Worm (Caenorhabditis elegans): ENCODE data around the gene pmp-4.

Gene pmp-4

DNA sequence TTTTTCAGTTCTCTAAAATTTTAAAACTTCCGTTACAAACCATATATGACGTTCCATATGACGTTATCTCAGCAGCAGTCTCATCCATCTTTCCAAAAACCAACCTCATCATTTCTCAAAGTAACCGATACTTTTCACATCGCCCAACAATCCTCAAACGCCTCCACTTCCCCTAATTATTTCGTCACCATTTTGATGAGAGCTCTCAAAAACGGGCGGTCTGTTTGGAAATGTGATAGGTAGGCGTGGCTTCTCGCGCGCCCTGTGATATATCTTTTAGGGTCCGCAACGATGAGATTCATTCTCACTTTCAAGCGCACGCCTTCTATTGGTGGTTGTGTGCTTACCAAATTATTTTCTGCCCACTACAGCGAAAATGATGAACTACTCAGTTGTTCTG lies 37.1 kb downstream of the pmp-4 start, which contains the start of gene trh-1:
Gene trh-1, plus strand, starts transcription at position 301 of the 400 bp plus-strand sequence.
- TF ChIP-seq pha-4 (tag; optimal IDR thresholded peaks at IDR 0.05): no peak
- TF ChIP-seq tbx-9 (tag; optimal IDR thresholded peaks at IDR 0.05; ENCODE audit: borderline replicate concordance): no peak
- TF ChIP-seq gei-17 (GFP tag; optimal IDR thresholded peaks at IDR 0.05): no peak
- TF ChIP-seq D2030.7 (GFP tag; IDR thresholded peaks at IDR 0.05): no peak
- no peak for TF ChIP-seq F49E8.2 (tag; optimal IDR thresholded peaks at IDR 0.05; ENCODE audit: insufficient read depth)
- TF ChIP-seq dpff-1 (tag; optimal IDR thresholded peaks at IDR 0.05): no peak
- TF ChIP-seq ceh-100 (GFP tag; IDR thresholded peaks at IDR 0.05): no peak
- no peak for TF ChIP-seq B0261.1 (tag; optimal IDR thresholded peaks at IDR 0.05)
- TF ChIP-seq zim-3 (tag; optimal IDR thresholded peaks at IDR 0.05): no peak
- TF ChIP-seq egl-44 (GFP tag; IDR thresholded peaks at IDR 0.05): no peak
- no peak for TF ChIP-seq cebp-2 (GFP tag; IDR thresholded peaks at IDR 0.05)
- TF ChIP-seq lin-40 (tag; optimal IDR thresholded peaks at IDR 0.05): no peak
- no peak for TF ChIP-seq die-1 (tag; optimal IDR thresholded peaks at IDR 0.05)
- no peak for TF ChIP-seq Y53G8AR.9 (GFP tag; conservative IDR thresholded peaks at IDR 0.05)
- no peak for TF ChIP-seq chd-7 (tag; optimal IDR thresholded peaks at IDR 0.05)
- TF ChIP-seq ztf-3 (GFP tag; optimal IDR thresholded peaks at IDR 0.05): no peak
- no peak for TF ChIP-seq Y95B8A.8 (GFP tag; IDR thresholded peaks at IDR 0.05)
- no peak for TF ChIP-seq lin-54 (GFP tag; optimal IDR thresholded peaks at IDR 0.05)
- TF ChIP-seq nhr-90 (tag; optimal IDR thresholded peaks at IDR 0.05): no peak
- TF ChIP-seq sea-2 (GFP tag; IDR thresholded peaks at IDR 0.05): no peak

- TF ChIP-seq F39B2.1 (GFP tag; IDR thresholded peaks at IDR 0.05): no peak
- no peak for TF ChIP-seq tlf-1 (GFP tag; optimal IDR thresholded peaks at IDR 0.05)
- TF ChIP-seq egrh-3 (GFP tag; IDR thresholded peaks at IDR 0.05): no peak
- TF ChIP-seq nhr-179 (tag; optimal IDR thresholded peaks at IDR 0.05): no peak
- TF ChIP-seq repo-1 (tag; optimal IDR thresholded peaks at IDR 0.05): no peak
- TF ChIP-seq Y56A3A.18 (GFP tag; IDR thresholded peaks at IDR 0.05): no peak
- no peak for TF ChIP-seq ztf-3 (GFP tag; optimal IDR thresholded peaks at IDR 0.05)
- no peak for TF ChIP-seq Y53F4B.3 (GFP tag; IDR thresholded peaks at IDR 0.05)
- no peak for TF ChIP-seq ceh-58 (GFP tag; IDR thresholded peaks at IDR 0.05)
- TF ChIP-seq efl-1 (GFP tag; optimal IDR thresholded peaks at IDR 0.05): no peak
- TF ChIP-seq K12H6.12 (tag; optimal IDR thresholded peaks at IDR 0.05): no peak
- TF ChIP-seq rpc-1 (optimal IDR thresholded peaks at IDR 0.05): no peak
- TF ChIP-seq rpc-1 (tag; optimal IDR thresholded peaks at IDR 0.05): no peak
- no peak for TF ChIP-seq unc-62 (GFP tag; optimal IDR thresholded peaks at IDR 0.05)
- no peak for TF ChIP-seq dpl-1 (GFP tag; optimal IDR thresholded peaks at IDR 0.05)
- no peak for TF ChIP-seq atf-7 (tag; optimal IDR thresholded peaks at IDR 0.05)
- no peak for TF ChIP-seq die-1 (tag; optimal IDR thresholded peaks at IDR 0.05)
- no peak for TF ChIP-seq madf-3 (GFP tag; IDR thresholded peaks at IDR 0.05)
- TF ChIP-seq nfya-1 (tag; optimal IDR thresholded peaks at IDR 0.05; ENCODE audit: borderline replicate concordance, insufficient read depth): no peak
Measured at ce11 chrIV:17367294-17367693, 38.1 kb downstream of the pmp-4 start, which contains the start of gene zipt-17. TSS of gene zipt-17 (minus strand) at chrIV:17367394.

- TF ChIP-seq B0261.1 (tag; optimal IDR thresholded peaks at IDR 0.05) (no peak), attf-6 (GFP tag; IDR thresholded peaks at IDR 0.05) (no peak), gei-17 (GFP tag; optimal IDR thresholded peaks at IDR 0.05) (no peak), ztf-28 (GFP tag; IDR thresholded peaks at IDR 0.05) (no peak), ztf-6 (GFP tag; IDR thresholded peaks at IDR 0.05) (no peak), F22D6.2 (tag; optimal IDR thresholded peaks at IDR 0.05) (no peak), F23B12.7 (tag; optimal IDR thresholded peaks at IDR 0.05; ENCODE audit: insufficient read depth) (no peak), egl-44 (GFP tag; IDR thresholded peaks at IDR 0.05) (no peak), akir-1 (GFP tag; optimal IDR thresholded peaks at IDR 0.05) (no peak)
Measured at ce11 chrIV:17361143-17361542, 44.3 kb downstream of the pmp-4 start, which contains the start of gene clec-202. TSS of gene clec-202 (plus strand) at chrIV:17361443.
